Fruit fly (Drosophila melanogaster): ENCODE measurements around the gene Rgl.

Rgl gene

dm6 chr3L:13881555-13881954 is 43.6 kb downstream of the Rgl start:
- TF ChIP-seq CG33017 (tag; optimal IDR thresholded peaks at IDR 0.05) (no peak), Hr96 (GFP tag; optimal IDR thresholded peaks at IDR 0.05) (no peak), kay (GFP tag; ENCODE audit: borderline replicate concordance) (no peak), Clk (GFP tag; optimal IDR thresholded peaks at IDR 0.05) (no peak), pad (GFP tag; optimal IDR thresholded peaks at IDR 0.05) (no peak), cnc (optimal IDR thresholded peaks at IDR 0.05) (no peak), ovo (GFP tag; optimal IDR thresholded peaks at IDR 0.05) (no peak), CG7045 (GFP tag; optimal IDR thresholded peaks at IDR 0.05) (no peak), CG14711 (tag; optimal IDR thresholded peaks at IDR 0.05) (no peak), Crg-1 (GFP tag; optimal IDR thresholded peaks at IDR 0.05) (no peak), CG11617 (GFP tag; optimal IDR thresholded peaks at IDR 0.05) (no peak)

- TF ChIP-seq Hr96 (GFP tag; optimal IDR thresholded peaks at IDR 0.05) (no peak), CG1620 (GFP tag; optimal IDR thresholded peaks at IDR 0.05) (no peak), tj (GFP tag; optimal IDR thresholded peaks at IDR 0.05) (no peak), CG5204 (GFP tag; optimal IDR thresholded peaks at IDR 0.05) (no peak), ovo (GFP tag; optimal IDR thresholded peaks at IDR 0.05) (no peak)
Observed at dm6 chr3L:13878729-13879128, 46.4 kb downstream of the Rgl start, which contains the start of gene CG13737. Gene CG13737, plus strand, starts transcription at chr3L:13878994.

dm6 chr3L:13877904-13878303 is 47.2 kb downstream of the Rgl start:
- TF ChIP-seq CG11617 (GFP tag; optimal IDR thresholded peaks at IDR 0.05) (no peak), CG1620 (GFP tag; optimal IDR thresholded peaks at IDR 0.05) (no peak), pad (GFP tag; optimal IDR thresholded peaks at IDR 0.05) (no peak), Hr96 (GFP tag; optimal IDR thresholded peaks at IDR 0.05) (no peak), Mnt (GFP tag; optimal IDR thresholded peaks at IDR 0.05) (no peak), ovo (GFP tag; optimal IDR thresholded peaks at IDR 0.05) (no peak), cic (GFP tag; optimal IDR thresholded peaks at IDR 0.05) (no peak), CG7045 (GFP tag; optimal IDR thresholded peaks at IDR 0.05) (no peak), CG12768 (GFP tag; optimal IDR thresholded peaks at IDR 0.05) (no peak), tj (GFP tag; optimal IDR thresholded peaks at IDR 0.05) (no peak), CG7101 (tag; optimal IDR thresholded peaks at IDR 0.05) (no peak), CG14711 (tag; optimal IDR thresholded peaks at IDR 0.05) (no peak), CG33017 (tag; optimal IDR thresholded peaks at IDR 0.05) (no peak), Crg-1 (GFP tag; optimal IDR thresholded peaks at IDR 0.05) (no peak), kay (GFP tag; ENCODE audit: borderline replicate concordance) (no peak), bab1 (GFP tag; optimal IDR thresholded peaks at IDR 0.05) (no peak), cnc (optimal IDR thresholded peaks at IDR 0.05) (no peak), Clk (GFP tag; optimal IDR thresholded peaks at IDR 0.05) (no peak), CG5204 (GFP tag; optimal IDR thresholded peaks at IDR 0.05) (no peak), toe (GFP tag; optimal IDR thresholded peaks at IDR 0.05) (no peak)

- TF ChIP-seq CG12768 (GFP tag; optimal IDR thresholded peaks at IDR 0.05) (no peak), CG33017 (tag; optimal IDR thresholded peaks at IDR 0.05) (no peak), CG14711 (tag; optimal IDR thresholded peaks at IDR 0.05) (no peak), Crg-1 (GFP tag; optimal IDR thresholded peaks at IDR 0.05) (no peak), CG1620 (GFP tag; optimal IDR thresholded peaks at IDR 0.05) (no peak), ovo (GFP tag; optimal IDR thresholded peaks at IDR 0.05) (no peak), cnc (optimal IDR thresholded peaks at IDR 0.05) (no peak), kay (GFP tag; ENCODE audit: borderline replicate concordance) (no peak), cic (GFP tag; optimal IDR thresholded peaks at IDR 0.05) (no peak), tj (GFP tag; optimal IDR thresholded peaks at IDR 0.05) (no peak), Mnt (GFP tag; optimal IDR thresholded peaks at IDR 0.05) (no peak)
Observed at dm6 chr3L:13876967-13877366, 48.2 kb downstream of the Rgl start.

- TF ChIP-seq CG7101 (tag; optimal IDR thresholded peaks at IDR 0.05) = no peak
- no peak for TF ChIP-seq CG7045 (GFP tag; optimal IDR thresholded peaks at IDR 0.05)
- TF ChIP-seq Crg-1 (GFP tag; optimal IDR thresholded peaks at IDR 0.05) = no peak
- TF ChIP-seq toe (GFP tag; optimal IDR thresholded peaks at IDR 0.05) = no peak
- no peak for TF ChIP-seq cic (GFP tag; optimal IDR thresholded peaks at IDR 0.05)
- TF ChIP-seq Clk (GFP tag; optimal IDR thresholded peaks at IDR 0.05) = no peak
- TF ChIP-seq tj (GFP tag; optimal IDR thresholded peaks at IDR 0.05) = no peak
- TF ChIP-seq CG1620 (GFP tag; optimal IDR thresholded peaks at IDR 0.05) = no peak
- no peak for TF ChIP-seq kay (GFP tag; ENCODE audit: borderline replicate concordance)
- TF ChIP-seq bab1 (GFP tag; optimal IDR thresholded peaks at IDR 0.05) = no peak
- no peak for TF ChIP-seq cnc (optimal IDR thresholded peaks at IDR 0.05)
- no peak for TF ChIP-seq pad (GFP tag; optimal IDR thresholded peaks at IDR 0.05)
- TF ChIP-seq CG14711 (tag; optimal IDR thresholded peaks at IDR 0.05) = no peak
- no peak for TF ChIP-seq Hr96 (GFP tag; optimal IDR thresholded peaks at IDR 0.05)
Observed at dm6 chr3L:13866780-13867179, 58.4 kb downstream of the Rgl start, which contains the start of gene CG8745. Gene CG8745, minus strand, starts transcription at chr3L:13866905.

dm6 chr3L:13866270-13866669 is 58.9 kb downstream of the Rgl start:
- TF ChIP-seq CG1620 (GFP tag; optimal IDR thresholded peaks at IDR 0.05) (no peak), cnc (optimal IDR thresholded peaks at IDR 0.05) (no peak), kay (GFP tag; ENCODE audit: borderline replicate concordance) (peak; percentile 69)

DNA sequence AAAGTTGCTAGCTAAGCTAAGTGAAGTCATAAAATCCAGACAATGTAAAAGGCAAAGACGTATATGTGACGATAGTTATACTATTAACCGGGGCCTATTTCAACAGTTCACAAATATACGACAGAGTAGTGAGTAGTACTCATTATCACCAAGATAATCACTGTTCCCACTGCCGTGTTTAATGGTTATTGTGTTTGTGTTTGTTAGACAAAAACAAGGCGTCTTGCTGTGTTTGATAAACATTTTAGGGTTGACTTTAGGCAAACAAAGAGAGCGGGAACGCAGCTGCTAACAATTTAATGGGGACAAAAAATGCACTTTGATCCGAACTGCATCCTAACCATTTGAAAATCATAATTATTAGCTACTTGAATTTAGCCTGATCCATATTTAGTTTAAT is 59.7 kb downstream of the Rgl start:
- peak; percentile 19 for TF ChIP-seq Hr96 (GFP tag; optimal IDR thresholded peaks at IDR 0.05)
- peak; percentile 48 for TF ChIP-seq CG7101 (tag; optimal IDR thresholded peaks at IDR 0.05)
- TF ChIP-seq CG14711 (tag; optimal IDR thresholded peaks at IDR 0.05) = peak; percentile 28
- TF ChIP-seq CG1620 (GFP tag; optimal IDR thresholded peaks at IDR 0.05) = no peak

Data from whole organism, adult.